Fruit fly (Drosophila melanogaster): ENCODE measurements around the gene Apc.
A peak's percentile ranks its signal among the peaks of the same experiment; 100 is the strongest.

Apc gene

DNA sequence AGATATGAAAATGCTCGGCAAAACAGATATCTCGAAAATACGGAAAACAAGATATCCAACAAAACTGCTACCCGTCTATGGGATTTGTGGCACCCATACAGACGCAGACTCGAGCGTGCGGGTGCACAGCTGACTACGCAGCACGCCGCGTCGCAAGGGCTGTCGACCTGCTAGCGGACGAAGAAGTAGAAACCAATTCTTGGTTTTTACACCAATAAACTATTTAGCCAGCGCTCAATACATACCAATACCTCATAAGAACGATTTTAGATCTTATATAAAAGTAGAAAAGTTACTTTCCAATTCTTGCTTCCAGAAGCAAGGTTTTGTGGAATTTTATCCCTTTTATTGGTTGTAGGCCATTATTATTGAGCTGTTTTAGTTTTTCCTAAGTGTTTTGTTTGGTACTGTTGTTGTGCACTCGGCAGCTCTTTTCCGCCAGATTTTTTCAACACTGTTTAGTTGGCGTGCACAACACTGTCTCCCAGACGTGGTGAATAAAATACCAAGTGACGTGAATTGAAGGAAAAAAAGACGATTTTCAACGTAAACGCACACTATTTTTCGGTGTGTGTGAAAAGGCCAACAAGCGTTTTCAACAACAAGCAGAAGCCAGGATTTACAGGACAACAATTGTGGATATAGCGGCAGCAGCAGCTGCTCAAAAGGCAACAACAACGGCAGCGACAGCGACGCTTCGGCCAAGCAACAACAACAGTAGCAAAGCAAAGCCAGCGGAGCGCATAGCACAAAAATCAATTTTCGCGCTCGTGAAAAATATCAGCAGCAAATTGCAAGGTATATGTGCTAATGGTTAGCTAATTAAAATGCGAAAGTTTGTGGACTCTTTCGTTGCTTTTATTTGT lies 44.2 kb upstream of the Apc start (continued):
- TF ChIP-seq tll (GFP tag; optimal IDR thresholded peaks at IDR 0.05) (no peak), luna (GFP tag; optimal IDR thresholded peaks at IDR 0.05) (peak; percentile 55), CG4730 (GFP tag; IDR thresholded peaks at IDR 0.05) (peak; percentile 42; the same call in 1 of the 2 replicates), Side (GFP tag; optimal IDR thresholded peaks at IDR 0.05) (peak; percentile 80), p53 (GFP tag; optimal IDR thresholded peaks at IDR 0.05) (peak; percentile 61), CG13296 (GFP tag; optimal IDR thresholded peaks at IDR 0.05) (peak; percentile 78), Vsx1 (GFP tag; optimal IDR thresholded peaks at IDR 0.05) (no peak), CG2889 (GFP tag; IDR thresholded peaks at IDR 0.05) (0 out of 3 replicates have a peak, but pooled peaks have one; percentile 21), CG3995 (GFP tag; optimal IDR thresholded peaks at IDR 0.05) (peak; percentile 67), bowl (GFP tag; IDR thresholded peaks at IDR 0.05) (no peak), ttk (GFP tag; IDR thresholded peaks at IDR 0.05) (peak; percentile 52; the same call in 1 of the 2 replicates), CG1647 (GFP tag; optimal IDR thresholded peaks at IDR 0.05) (peak; percentile 60), bcd (GFP tag; optimal IDR thresholded peaks at IDR 0.05) (peak; percentile 77), h (optimal IDR thresholded peaks at IDR 0.05) (no peak), salm (tag; optimal IDR thresholded peaks at IDR 0.05) (peak; percentile 34), klu (GFP tag; IDR thresholded peaks at IDR 0.05) (peak; percentile 70), CG11247 (GFP tag; IDR thresholded peaks at IDR 0.05) (peak; percentile 81), al (GFP tag; IDR thresholded peaks at IDR 0.05) (peak; percentile 65; the same call in 1 of the 2 replicates), D (optimal IDR thresholded peaks at IDR 0.05) (no peak), D (GFP tag; optimal IDR thresholded peaks at IDR 0.05) (peak; percentile 64), dysf (GFP tag; IDR thresholded peaks at IDR 0.05) (peak; percentile 81), Drgx (GFP tag; IDR thresholded peaks at IDR 0.05) (peak; percentile 84), ato (GFP tag; IDR thresholded peaks at IDR 0.05; ENCODE audit: partially characterized antibody) (no peak), HmgZ (tag; optimal IDR thresholded peaks at IDR 0.05) (peak; percentile 87), CG30403 (GFP tag; optimal IDR thresholded peaks at IDR 0.05) (peak; percentile 89), pros (GFP tag; optimal IDR thresholded peaks at IDR 0.05) (peak; percentile 42), CG13624 (GFP tag; optimal IDR thresholded peaks at IDR 0.05) (peak; percentile 91), fd3F (GFP tag; optimal IDR thresholded peaks at IDR 0.05) (peak; percentile 70), CG33557 (GFP tag; optimal IDR thresholded peaks at IDR 0.05) (peak; percentile 31), shn (GFP tag; optimal IDR thresholded peaks at IDR 0.05) (peak; percentile 90), CG7987 (GFP tag; optimal IDR thresholded peaks at IDR 0.05) (peak; percentile 76), Poxn (GFP tag; IDR thresholded peaks at IDR 0.05) (peak; percentile 46), CG13424 (tag; optimal IDR thresholded peaks at IDR 0.05) (peak; percentile 82), CG7786 (GFP tag; optimal IDR thresholded peaks at IDR 0.05) (peak; percentile 92), Dref (GFP tag; IDR thresholded peaks at IDR 0.05) (peak; percentile 37; the same call in 1 of the 2 replicates), esg (GFP tag; conservative IDR thresholded peaks at IDR 0.05) (no peak), bab2 (GFP tag; optimal IDR thresholded peaks at IDR 0.05) (peak; percentile 78), toy (GFP tag; IDR thresholded peaks at IDR 0.05) (no peak), Doc3 (GFP tag; IDR thresholded peaks at IDR 0.05; ENCODE audit: partially characterized antibody) (no peak), CG10565 (GFP tag; optimal IDR thresholded peaks at IDR 0.05) (no peak), danr (GFP tag; IDR thresholded peaks at IDR 0.05) (peak; percentile 39; the same call in 1 of the 2 replicates), CG43689 (GFP tag; IDR thresholded peaks at IDR 0.05) (0 out of 2 replicates have a peak, but pooled peaks have one; percentile 6), twi (tag; optimal IDR thresholded peaks at IDR 0.05) (peak; percentile 38), ab (GFP tag; optimal IDR thresholded peaks at IDR 0.05) (peak; percentile 55), wor (GFP tag; IDR thresholded peaks at IDR 0.05) (no peak), lov (optimal IDR thresholded peaks at IDR 0.05) (no peak), lov (GFP tag; IDR thresholded peaks at IDR 0.05) (no peak; the same call in 2 of the 3 replicates), chn (GFP tag; optimal IDR thresholded peaks at IDR 0.05) (peak; percentile 68), dmrt99B (tag; optimal IDR thresholded peaks at IDR 0.05) (peak; percentile 81), Xrp1 (GFP tag; IDR thresholded peaks at IDR 0.05) (peak; percentile 77)
